Fruit fly (Drosophila melanogaster) S2 (cell line): ENCODE data around the gene CG16825.

Experiments used
- CG8478 ChIP-seq: fragments of >200 bp; optimal IDR thresholded peaks from 2 replicates; lab custom pipeline; 2018
- CTCF ChIP-seq, 2 experiments: fragments of >200 bp; optimal IDR thresholded peaks; 2 replicates each; lab custom pipeline; 2018

DNA sequence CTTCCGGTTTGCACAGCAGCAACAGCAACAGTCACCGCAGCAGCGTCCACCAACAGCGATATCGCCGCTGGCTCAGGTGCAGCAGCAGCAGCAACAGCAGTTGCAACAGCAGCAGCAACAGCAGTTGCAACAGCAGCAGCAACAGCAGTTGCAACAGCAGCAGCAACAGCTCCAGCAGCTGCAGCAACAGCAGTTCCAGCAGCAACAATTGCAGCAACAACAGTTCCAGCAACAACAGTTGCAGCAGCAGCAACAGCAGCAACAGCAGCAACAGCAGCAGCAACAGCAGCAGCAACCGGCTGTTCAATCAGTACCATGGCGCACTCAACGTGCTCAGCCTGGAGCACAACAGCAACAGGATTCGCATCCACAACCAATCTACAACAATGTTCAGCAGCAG, 32.0 kb upstream of the CG16825 start:
- TF ChIP-seq CG8478 (lab: Kevin White, UChicago) (no peak), CTCF (optimal IDR thresholded peaks at IDR 0.05; lab: Kevin White, UChicago) (no peak)
